Fruit fly (Drosophila melanogaster): ENCODE measurements around the gene CG6321.

Gene CG6321

DNA sequence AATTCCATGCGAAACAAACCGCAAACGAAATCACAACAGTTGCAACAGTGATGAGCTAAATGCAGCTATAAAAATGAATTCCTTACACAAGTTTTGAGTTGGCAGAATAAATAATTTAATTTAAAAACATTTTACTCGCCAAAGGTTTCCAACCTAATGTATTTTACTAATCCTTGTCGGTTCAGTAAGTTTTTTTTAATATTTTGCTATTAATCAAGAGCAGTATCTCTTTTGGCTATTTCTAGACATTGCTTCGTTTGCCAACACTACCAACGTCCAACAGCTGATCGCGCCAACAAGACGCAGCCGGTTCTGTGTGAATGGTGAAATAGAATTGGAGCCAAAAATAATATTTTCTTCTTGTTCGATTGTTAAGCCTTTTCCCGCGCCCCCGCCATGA lies 3.7 kb upstream of the CG6321 start, which contains the start of the genes CG32075, CG45101 and SuUR (continued):
- TF ChIP-seq sens (GFP tag): peak; percentile 99
- TF ChIP-seq gfzf (GFP tag; optimal IDR thresholded peaks at IDR 0.05): peak; percentile 5
- peak; percentile 24 for TF ChIP-seq salm (tag; optimal IDR thresholded peaks at IDR 0.05)
- peak; percentile 82 for TF ChIP-seq CG8388 (GFP tag; optimal IDR thresholded peaks at IDR 0.05)
- TF ChIP-seq Hand (GFP tag; optimal IDR thresholded peaks at IDR 0.05): no peak
- TF ChIP-seq cad (GFP tag; optimal IDR thresholded peaks at IDR 0.05): no peak
- peak; percentile 72 for TF ChIP-seq D19B (GFP tag; optimal IDR thresholded peaks at IDR 0.05)
- peak; percentile 90 for TF ChIP-seq H2.0 (GFP tag; IDR thresholded peaks at IDR 0.05)
- peak; percentile 81 for TF ChIP-seq CG3838 (GFP tag; optimal IDR thresholded peaks at IDR 0.05)
- peak; percentile 94 for TF ChIP-seq Hsf (GFP tag; optimal IDR thresholded peaks at IDR 0.05)
- TF ChIP-seq CG10321 (GFP tag; IDR thresholded peaks at IDR 0.05): no peak
- peak; percentile 54 for TF ChIP-seq CG6254 (GFP tag; optimal IDR thresholded peaks at IDR 0.05)
- peak; percentile 74 for TF ChIP-seq wor (GFP tag; IDR thresholded peaks at IDR 0.05)
- peak; percentile 62 for TF ChIP-seq CG5953 (GFP tag; IDR thresholded peaks at IDR 0.05)
- no peak for TF ChIP-seq Hr78 (GFP tag; optimal IDR thresholded peaks at IDR 0.05)
- TF ChIP-seq HLH3B (GFP tag; IDR thresholded peaks at IDR 0.05): peak; percentile 78

DNA sequence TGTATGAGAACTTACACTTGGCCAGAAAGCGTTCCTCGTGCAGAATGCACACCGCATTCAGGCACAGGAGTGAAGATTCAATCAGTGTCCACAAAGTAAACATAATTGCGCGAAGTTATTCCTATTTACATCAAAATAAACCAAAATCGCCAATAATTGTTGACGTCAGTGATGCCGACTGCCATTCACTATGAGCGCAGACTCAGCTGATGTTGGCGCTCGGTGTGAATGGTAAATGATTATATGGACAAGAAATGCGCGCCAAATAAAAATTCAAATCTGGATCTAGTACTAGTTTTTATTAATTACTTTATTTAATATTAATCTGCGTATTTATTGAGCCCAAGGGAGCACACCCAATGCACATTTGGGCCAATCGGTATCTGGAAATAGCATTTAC lies 1.4 kb upstream of the CG6321 start, which contains the start of gene CG32069:
Gene CG32069, minus strand, starts transcription at position 174 of the 400 bp plus-strand sequence.
- TF ChIP-seq Sry-β (GFP tag; optimal IDR thresholded peaks at IDR 0.05) (peak; percentile 81), Xbp1 (GFP tag; optimal IDR thresholded peaks at IDR 0.05) (peak; percentile 16), Dref (GFP tag; IDR thresholded peaks at IDR 0.05) (no peak), E2f2 (GFP tag; IDR thresholded peaks at IDR 0.05) (peak; percentile 88), CG16815 (GFP tag; optimal IDR thresholded peaks at IDR 0.05) (no peak), CG6175 (GFP tag; IDR thresholded peaks at IDR 0.05) (no peak), row (GFP tag; IDR thresholded peaks at IDR 0.05) (peak; percentile 39; the same call in 1 of the 3 replicates), trem (tag; optimal IDR thresholded peaks at IDR 0.05) (no peak), CG4617 (GFP tag; optimal IDR thresholded peaks at IDR 0.05; ENCODE audit: borderline replicate concordance) (peak; percentile 5), hbn (GFP tag; IDR thresholded peaks at IDR 0.05; ENCODE audit: partially characterized antibody) (0 out of 2 replicates have a peak, but pooled peaks have one; percentile 20), Pdp1 (GFP tag; optimal IDR thresholded peaks at IDR 0.05) (peak in 1 of 2 experiments; percentile 75), HmgZ (tag; optimal IDR thresholded peaks at IDR 0.05) (peak; percentile 0), MESR4 (GFP tag; optimal IDR thresholded peaks at IDR 0.05) (peak; percentile 54), MBD-R2 (GFP tag; IDR thresholded peaks at IDR 0.05) (peak; percentile 73), YL-1 (GFP tag; optimal IDR thresholded peaks at IDR 0.05) (peak; percentile 11), CG15514 (GFP tag; optimal IDR thresholded peaks at IDR 0.05) (peak; percentile 36), crp (GFP tag; optimal IDR thresholded peaks at IDR 0.05) (peak in 1 of 2 experiments; percentile 86), vnd (GFP tag; IDR thresholded peaks at IDR 0.05; ENCODE audit: partially characterized antibody) (no peak), pzg (GFP tag; optimal IDR thresholded peaks at IDR 0.05) (peak; percentile 53), Dp (GFP tag; optimal IDR thresholded peaks at IDR 0.05) (peak; percentile 84), stwl (tag; optimal IDR thresholded peaks at IDR 0.05) (peak; percentile 7)

DNA sequence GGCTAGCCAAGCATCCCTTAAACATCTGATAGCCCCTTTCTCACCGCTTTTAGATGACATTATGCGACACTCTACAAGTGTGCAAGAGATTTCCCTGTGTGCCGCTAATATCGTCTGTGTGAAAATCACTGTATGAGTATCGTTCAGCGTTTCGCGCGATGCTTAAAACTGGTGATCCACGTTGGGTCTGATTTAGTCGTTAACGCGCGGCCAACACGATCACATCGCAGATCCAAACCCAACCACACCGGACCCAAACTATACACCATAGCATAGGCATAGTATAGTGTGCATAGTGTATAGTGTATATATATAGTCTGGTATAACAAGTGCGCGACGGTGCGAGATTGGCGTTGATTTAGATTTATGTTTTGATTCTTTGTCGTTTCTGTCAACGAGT lies 7.2 kb downstream of the CG6321 start, which contains the start of gene CG7888:
Gene CG7888, plus strand, starts transcription at position 193 of the 400 bp plus-strand sequence.
- TF ChIP-seq CG3995 (GFP tag; optimal IDR thresholded peaks at IDR 0.05) (peak; percentile 15), sug (tag; optimal IDR thresholded peaks at IDR 0.05) (no peak), CG2199 (GFP tag; IDR thresholded peaks at IDR 0.05) (0 out of 3 replicates have a peak, but pooled peaks have one; percentile 57), CG15269 (tag; optimal IDR thresholded peaks at IDR 0.05) (peak; percentile 13), row (GFP tag; IDR thresholded peaks at IDR 0.05) (0 out of 3 replicates have a peak, but pooled peaks have one; percentile 11), CG13894 (tag; optimal IDR thresholded peaks at IDR 0.05) (peak; percentile 63), dpn (GFP tag; optimal IDR thresholded peaks at IDR 0.05) (no peak), Ravus (GFP tag; IDR thresholded peaks at IDR 0.05) (no peak), D19A (tag; optimal IDR thresholded peaks at IDR 0.05) (peak; percentile 14), CG12769 (tag; optimal IDR thresholded peaks at IDR 0.05) (peak; percentile 3), YL-1 (GFP tag; optimal IDR thresholded peaks at IDR 0.05) (no peak), CG11456 (GFP tag; IDR thresholded peaks at IDR 0.05) (0 out of 3 replicates have a peak, but pooled peaks have one; percentile 31), chinmo (GFP tag; IDR thresholded peaks at IDR 0.05; ENCODE audit: partially characterized antibody) (0 out of 4 replicates have a peak, but pooled peaks have one; percentile 23), eyg (GFP tag; optimal IDR thresholded peaks at IDR 0.05) (no peak)

Measured in whole organism, embryonic.